Fruit fly (Drosophila melanogaster) whole organism, prepupa: ENCODE measurements around the gene CG7362.

Source experiments
- Blimp-1 ChIP-seq: fragments of 200-800 bp; sonication (Bioruptor generic); optimal IDR thresholded peaks from 3 replicates; lab custom pipeline; 2017; ENCODE audit warnings: missing biosample characterization, missing genetic modification characterization, mild to moderate bottlenecking, moderate library complexity, missing genetic modification reagents
- CG10669 ChIP-seq: fragments of 200-800 bp; sonication (Bioruptor generic); optimal IDR thresholded peaks from 3 replicates; lab custom pipeline; 2018; ENCODE audit warnings: missing biosample characterization, mild to moderate bottlenecking, missing genetic modification characterization, moderate library complexity
- CG11762 ChIP-seq: fragments of 200-800 bp; sonication (Bioruptor generic); optimal IDR thresholded peaks from 3 replicates; lab custom pipeline; 2016; ENCODE audit warnings: missing biosample characterization, missing genetic modification characterization; ENCODE audit not compliant: insufficient read depth
- CG16779 ChIP-seq: fragments of 200-800 bp; sonication (Bioruptor generic); optimal IDR thresholded peaks from 3 replicates; lab custom pipeline; 2017; ENCODE audit warnings: missing biosample characterization, mild to moderate bottlenecking, missing genetic modification characterization
- CG3032 ChIP-seq: fragments of 200-800 bp; optimal IDR thresholded peaks from 2 replicates; lab custom pipeline; 2019; ENCODE audit warnings: missing biosample characterization, mild to moderate bottlenecking, missing genetic modification characterization, moderate library complexity
- CG31627 ChIP-seq: fragments of 200-800 bp; sonication (Bioruptor generic); optimal IDR thresholded peaks from 3 replicates; lab custom pipeline; 2016; ENCODE audit warnings: missing biosample characterization, missing genetic modification characterization
- CG32006 ChIP-seq: fragments of 200-800 bp; sonication (Bioruptor generic); optimal IDR thresholded peaks from 3 replicates; lab custom pipeline; 2017; ENCODE audit warnings: missing biosample characterization, mild to moderate bottlenecking, missing genetic modification characterization
- CG34406 ChIP-seq: fragments of 200-800 bp; sonication (Bioruptor generic); optimal IDR thresholded peaks from 3 replicates; lab custom pipeline; 2016; ENCODE audit warnings: missing biosample characterization, missing genetic modification characterization
- CG3919 ChIP-seq: fragments of 200-800 bp; sonication (Bioruptor generic); optimal IDR thresholded peaks from 3 replicates; lab custom pipeline; 2016; ENCODE audit warnings: missing biosample characterization, missing genetic modification characterization
- CG4318 ChIP-seq: fragments of 200-800 bp; sonication (Bioruptor generic); optimal IDR thresholded peaks from 3 replicates; lab custom pipeline; 2017; ENCODE audit warnings: missing biosample characterization, mild to moderate bottlenecking, missing genetic modification characterization
- CG6163 ChIP-seq: fragments of 200-800 bp; sonication (Bioruptor generic); IDR thresholded peaks from 3 replicates; pipeline ENCODE4 v1.3.6; 2022; ENCODE audit warnings: missing biosample characterization, missing genetic modification characterization
- CG6792 ChIP-seq: fragments of 200-800 bp; sonication (Bioruptor generic); optimal IDR thresholded peaks from 3 replicates; lab custom pipeline; 2016; ENCODE audit warnings: missing biosample characterization, missing genetic modification characterization
- CG6854 ChIP-seq: fragments of 200-800 bp; sonication (Bioruptor generic); optimal IDR thresholded peaks from 2 replicates; lab custom pipeline; 2017; ENCODE audit warnings: missing biosample characterization, mild to moderate bottlenecking, missing genetic modification characterization
- CG7368 ChIP-seq: fragments of 200-800 bp; sonication (Bioruptor generic); optimal IDR thresholded peaks from 3 replicates; lab custom pipeline; 2016; ENCODE audit warnings: missing biosample characterization, missing genetic modification characterization
- CG8119 ChIP-seq: fragments of 200-800 bp; sonication (Bioruptor generic); IDR thresholded peaks from 3 replicates; pipeline ENCODE4 v1.3.6; 2022; ENCODE audit warnings: missing biosample characterization, missing genetic modification characterization
- CG8319 ChIP-seq: fragments of 200-800 bp; sonication (Bioruptor generic); optimal IDR thresholded peaks from 3 replicates; lab custom pipeline; 2016; ENCODE audit warnings: missing biosample characterization, missing genetic modification characterization
- Eip78C ChIP-seq: fragments of 200-800 bp; sonication (Bioruptor generic); peaks from one replicate; lab custom pipeline; 2016; ENCODE audit warnings: missing biosample characterization, missing genetic modification characterization
- Eip93F ChIP-seq: fragments of 200-800 bp; sonication (Bioruptor generic); optimal IDR thresholded peaks from 2 replicates; lab custom pipeline; 2016; ENCODE audit warnings: missing biosample characterization, mild to moderate bottlenecking, missing genetic modification characterization
- Ets21C ChIP-seq: fragments of 200-800 bp; sonication (Bioruptor generic); optimal IDR thresholded peaks from 3 replicates; lab custom pipeline; 2016; ENCODE audit warnings: missing biosample characterization, missing genetic modification characterization
- Ets96B ChIP-seq: fragments of 200-800 bp; optimal IDR thresholded peaks from 2 replicates; lab custom pipeline; 2019; ENCODE audit warnings: missing biosample characterization, mild to moderate bottlenecking, missing genetic modification characterization, moderate library complexity
- Gug ChIP-seq: fragments of 200-800 bp; sonication (Bioruptor generic); IDR thresholded peaks from 2 replicates; pipeline ENCODE4 v1.3.6; 2022; ENCODE audit warnings: missing biosample characterization, missing genetic modification characterization
- Hr39 ChIP-seq: fragments of 200-800 bp; sonication (Bioruptor generic); optimal IDR thresholded peaks from 2 replicates; lab custom pipeline; 2016; ENCODE audit warnings: missing biosample characterization, missing genetic modification characterization
- Hr4 ChIP-seq: fragments of 200-800 bp; sonication (Bioruptor generic); optimal IDR thresholded peaks from 3 replicates; lab custom pipeline; 2016; ENCODE audit warnings: missing biosample characterization, missing genetic modification characterization
- Lpt ChIP-seq: fragments of 200-800 bp; sonication (Bioruptor generic); optimal IDR thresholded peaks from 3 replicates; lab custom pipeline; 2016; ENCODE audit warnings: missing biosample characterization, missing genetic modification characterization
- Met ChIP-seq: fragments of 200-800 bp; sonication (Bioruptor generic); optimal IDR thresholded peaks from 3 replicates; lab custom pipeline; 2016; ENCODE audit warnings: missing biosample characterization, missing genetic modification characterization
- OdsH ChIP-seq: fragments of 200-800 bp; sonication (Bioruptor generic); optimal IDR thresholded peaks from 3 replicates; lab custom pipeline; 2016; ENCODE audit warnings: missing biosample characterization, missing genetic modification characterization
- Smox ChIP-seq: fragments of 200-800 bp; sonication (Bioruptor generic); optimal IDR thresholded peaks from 3 replicates; lab custom pipeline; 2016; ENCODE audit warnings: missing biosample characterization, missing genetic modification characterization
- Sox102F ChIP-seq: fragments of 200-800 bp; sonication (Bioruptor generic); optimal IDR thresholded peaks from 2 replicates; lab custom pipeline; 2016; ENCODE audit warnings: missing biosample characterization, mild to moderate bottlenecking, missing genetic modification characterization
- Sox14 ChIP-seq: fragments of 200-800 bp; sonication (Bioruptor generic); optimal IDR thresholded peaks from 3 replicates; lab custom pipeline; 2016; ENCODE audit warnings: missing biosample characterization, missing genetic modification characterization
- Sox15 ChIP-seq: fragments of 200-800 bp; sonication (Bioruptor generic); optimal IDR thresholded peaks from 3 replicates; lab custom pipeline; 2016; ENCODE audit warnings: missing biosample characterization, missing genetic modification characterization
- achi ChIP-seq: fragments of 200-800 bp; sonication (Bioruptor generic); optimal IDR thresholded peaks from 3 replicates; lab custom pipeline; 2016; ENCODE audit warnings: missing biosample characterization, missing genetic modification characterization
- acj6 ChIP-seq: fragments of 200-800 bp; sonication (Bioruptor generic); optimal IDR thresholded peaks from 3 replicates; lab custom pipeline; 2016; ENCODE audit warnings: missing biosample characterization, missing genetic modification characterization
- cyc ChIP-seq: fragments of 200-800 bp; sonication (Bioruptor generic); optimal IDR thresholded peaks from 3 replicates; lab custom pipeline; 2016; ENCODE audit warnings: missing biosample characterization, missing genetic modification characterization
- dac ChIP-seq: fragments of 200-800 bp; sonication (Bioruptor generic); optimal IDR thresholded peaks from 2 replicates; lab custom pipeline; 2017; ENCODE audit warnings: missing biosample characterization, mild to moderate bottlenecking, missing genetic modification characterization
- dsx ChIP-seq: fragments of 200-800 bp; optimal IDR thresholded peaks from 3 replicates; lab custom pipeline; 2019; ENCODE audit warnings: missing biosample characterization, mild to moderate bottlenecking, missing genetic modification characterization, moderate library complexity; ENCODE audit not compliant: poor library complexity, severe bottlenecking
- esn ChIP-seq: fragments of 200-800 bp; sonication (Bioruptor generic); optimal IDR thresholded peaks from 2 replicates; lab custom pipeline; 2016; ENCODE audit warnings: missing biosample characterization, mild to moderate bottlenecking, missing genetic modification characterization, moderate library complexity
- fd85E ChIP-seq: fragments of 200-800 bp; sonication (Bioruptor generic); optimal IDR thresholded peaks from 3 replicates; lab custom pipeline; 2016; ENCODE audit warnings: missing biosample characterization, missing genetic modification characterization
- fkh ChIP-seq: fragments of 200-800 bp; sonication (Bioruptor generic); optimal IDR thresholded peaks from 3 replicates; lab custom pipeline; 2017; ENCODE audit warnings: missing biosample characterization, mild to moderate bottlenecking, missing genetic modification characterization, moderate library complexity
- lz ChIP-seq: fragments of 200-800 bp; sonication (Bioruptor generic); optimal IDR thresholded peaks from 3 replicates; lab custom pipeline; 2016; ENCODE audit warnings: missing biosample characterization, missing genetic modification characterization
- net ChIP-seq: fragments of 200-800 bp; sonication (Bioruptor generic); optimal IDR thresholded peaks from 3 replicates; lab custom pipeline; 2016; ENCODE audit warnings: missing biosample characterization, missing genetic modification characterization
- pdm3 ChIP-seq: fragments of 200-800 bp; sonication (Bioruptor generic); optimal IDR thresholded peaks from 3 replicates; lab custom pipeline; 2016; ENCODE audit warnings: missing biosample characterization, missing genetic modification characterization
- ss ChIP-seq, 2 experiments: fragments of 200-800 bp; sonication (Bioruptor generic); optimal IDR thresholded peaks; 2 replicates in 1 of 2; 3 replicates in 1 of 2; lab custom pipeline; 2017 to 2018; ENCODE audit warnings: mild to moderate bottlenecking in 2 of 2, missing biosample characterization in 2 of 2, missing genetic modification characterization in 2 of 2, moderate library complexity in 1 of 2
- svp ChIP-seq: fragments of 200-800 bp; sonication (Bioruptor generic); peaks from one replicate; lab custom pipeline; 2016; ENCODE audit warnings: missing biosample characterization, missing genetic modification characterization
- vri ChIP-seq: fragments of 200-800 bp; sonication (Bioruptor generic); optimal IDR thresholded peaks from 3 replicates; lab custom pipeline; 2016; ENCODE audit warnings: missing biosample characterization, mild to moderate bottlenecking, missing genetic modification characterization

The CG7362 gene

DNA sequence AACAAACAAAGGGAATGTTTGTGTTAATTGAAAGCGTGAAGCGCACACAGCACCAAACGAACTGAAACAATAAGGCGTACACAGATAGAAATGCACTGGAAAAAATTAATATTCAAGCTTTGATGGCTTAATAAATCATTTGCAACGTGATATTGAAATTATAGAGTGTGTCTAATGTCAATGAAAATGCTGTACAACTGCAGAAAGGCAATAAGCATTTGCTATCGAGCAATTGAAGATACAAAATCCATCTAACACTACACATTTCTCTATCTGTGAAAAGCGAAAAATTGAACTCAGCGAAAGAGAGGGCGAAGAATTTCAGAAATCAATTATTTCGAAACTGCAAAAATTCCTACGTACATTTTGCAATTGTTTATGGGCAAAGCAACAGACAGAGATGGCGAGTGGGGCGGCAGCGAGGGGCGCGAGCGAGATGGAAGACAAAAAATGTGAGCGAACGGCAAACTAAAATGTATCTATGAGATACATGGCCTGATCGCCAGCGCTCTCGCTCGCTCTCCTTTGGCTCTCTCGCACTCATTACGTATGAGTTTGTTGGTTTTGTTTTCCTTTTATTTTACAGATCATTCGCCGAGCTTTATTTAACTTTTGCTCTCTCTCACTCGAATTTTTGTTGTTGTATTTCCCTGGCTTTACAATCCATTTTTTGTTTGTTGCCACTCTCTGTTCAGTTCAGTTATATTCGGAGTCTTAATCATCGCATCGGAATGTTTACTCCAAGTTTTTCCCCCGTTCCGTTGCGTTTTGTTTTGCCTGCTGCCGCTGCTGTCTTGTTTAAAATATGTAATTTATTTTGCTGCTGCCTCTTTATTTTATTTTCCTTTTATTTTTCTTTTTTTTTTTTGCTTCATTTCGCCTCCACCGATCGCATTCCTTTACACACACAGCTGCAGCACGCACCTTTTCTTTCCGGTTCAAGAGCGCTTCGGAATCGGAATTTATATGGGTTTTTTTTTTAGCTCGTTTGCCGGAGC lies 32.0 kb downstream of the CG7362 start (continued):
- peak; percentile 51 for TF ChIP-seq cyc (GFP tag; lab: Kevin White, UChicago)
- TF ChIP-seq CG31627 (GFP tag; lab: Kevin White, UChicago) = peak; percentile 78
- TF ChIP-seq Ets21C (GFP tag; lab: Kevin White, UChicago) = peak; percentile 53
- TF ChIP-seq dsx (GFP tag; lab: Kevin White, UChicago) = peak; percentile 58
- TF ChIP-seq CG4318 (GFP tag; lab: Kevin White, UChicago) = peak; percentile 57
- TF ChIP-seq Hr39 (GFP tag; lab: Kevin White, UChicago) = peak; percentile 79
- TF ChIP-seq CG34406 (GFP tag; lab: Kevin White, UChicago) = peak; percentile 66
- peak; percentile 68 for TF ChIP-seq CG6163 (GFP tag; lab: Robert Waterston, UW)
- TF ChIP-seq CG10669 (GFP tag; lab: Kevin White, UChicago) = peak; percentile 20
- peak; percentile 52 for TF ChIP-seq dac (GFP tag; lab: Kevin White, UChicago)
- peak; percentile 60 for TF ChIP-seq Smox
- TF ChIP-seq Eip93F = peak; percentile 14
- peak; percentile 26 for TF ChIP-seq CG11762 (GFP tag; lab: Kevin White, UChicago)
- TF ChIP-seq CG8119 = peak; percentile 67
- no peak for TF ChIP-seq CG6854
- no peak for TF ChIP-seq CG16779 (tag; lab: Kevin White, UChicago)
- peak; percentile 50 for TF ChIP-seq Ets96B (tag; lab: Kevin White, UChicago)
- peak; percentile 62 for TF ChIP-seq achi (GFP tag; lab: Kevin White, UChicago)
- TF ChIP-seq Blimp-1 = no peak
- TF ChIP-seq Lpt (GFP tag; lab: Kevin White, UChicago) = peak; percentile 69
- TF ChIP-seq Gug (GFP tag; lab: Robert Waterston, UW) = peak; percentile 53; the same call in 1 of the 2 replicates
- TF ChIP-seq Sox15 (GFP tag; lab: Kevin White, UChicago) = peak; percentile 46
- peak; percentile 74 for TF ChIP-seq lz (GFP tag; lab: Kevin White, UChicago)
- peak; percentile 74 for TF ChIP-seq Met
- peak; percentile 72 for TF ChIP-seq pdm3 (GFP tag; lab: Kevin White, UChicago)
- TF ChIP-seq Sox102F = peak; percentile 61
- peak; percentile 34 for TF ChIP-seq CG3032 (tag; lab: Kevin White, UChicago)
- peak; percentile 37 for TF ChIP-seq CG7368 (GFP tag; lab: Kevin White, UChicago)

DNA sequence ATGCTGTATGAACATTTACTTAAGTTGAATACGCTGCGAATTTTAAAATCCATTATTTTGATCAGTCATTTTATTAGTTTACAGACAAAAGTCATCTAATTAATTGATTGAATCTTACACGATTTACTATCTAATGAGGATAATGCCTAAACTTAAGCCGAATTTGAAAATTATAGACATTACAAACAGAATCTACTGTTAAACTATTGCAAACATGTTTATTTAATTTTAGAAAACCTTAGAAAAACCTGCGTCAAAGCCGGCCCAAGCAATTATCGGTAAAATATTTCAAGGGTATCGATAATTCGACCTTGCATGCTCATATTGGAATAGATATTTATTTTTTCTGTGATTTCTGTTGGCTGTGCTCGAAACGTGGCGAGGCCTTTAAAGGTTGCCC lies 33.4 kb downstream of the CG7362 start:
- TF ChIP-seq Eip78C (GFP tag; lab: Kevin White, UChicago) = peak; percentile 75
- peak; percentile 33 for TF ChIP-seq CG32006 (GFP tag; lab: Kevin White, UChicago)
- no peak for TF ChIP-seq Gug (GFP tag; lab: Robert Waterston, UW)
- TF ChIP-seq esn (GFP tag; lab: Kevin White, UChicago) = no peak
- peak; percentile 16 for TF ChIP-seq fkh (GFP tag; lab: Kevin White, UChicago)
- TF ChIP-seq OdsH = no peak
- peak; percentile 32 for TF ChIP-seq Hr4 (GFP tag; lab: Kevin White, UChicago)

- no peak for TF ChIP-seq ss (GFP tag; optimal IDR thresholded peaks at IDR 0.05; lab: Kevin White, UChicago)
- no peak for TF ChIP-seq cyc (GFP tag; lab: Kevin White, UChicago)
- no peak for TF ChIP-seq CG11762 (GFP tag; lab: Kevin White, UChicago)
- TF ChIP-seq CG3919 (GFP tag; lab: Kevin White, UChicago) = peak; percentile 38
- TF ChIP-seq CG8319 (GFP tag; lab: Kevin White, UChicago) = no peak
- no peak for TF ChIP-seq CG31627 (GFP tag; lab: Kevin White, UChicago)
- no peak for TF ChIP-seq Ets21C (GFP tag; lab: Kevin White, UChicago)
- no peak for TF ChIP-seq CG6854
- peak; percentile 26 for TF ChIP-seq Sox14 (GFP tag; lab: Kevin White, UChicago)
- peak; percentile 53 for TF ChIP-seq net (GFP tag; lab: Kevin White, UChicago)
- peak; percentile 18 for TF ChIP-seq svp (GFP tag; lab: Kevin White, UChicago)
- no peak for TF ChIP-seq CG34406 (GFP tag; lab: Kevin White, UChicago)
- TF ChIP-seq CG8119 = peak; percentile 89
- TF ChIP-seq fd85E (GFP tag; lab: Kevin White, UChicago) = no peak
- TF ChIP-seq dac (GFP tag; lab: Kevin White, UChicago) = peak; percentile 50
- peak; percentile 89 for TF ChIP-seq CG32006 (GFP tag; lab: Kevin White, UChicago)
- no peak for TF ChIP-seq acj6 (GFP tag; lab: Kevin White, UChicago)
- no peak for TF ChIP-seq lz (GFP tag; lab: Kevin White, UChicago)
- TF ChIP-seq Smox = no peak
- TF ChIP-seq CG6163 (GFP tag; lab: Robert Waterston, UW) = peak; percentile 78; the same call in 2 of the 3 replicates
- no peak for TF ChIP-seq Ets96B (tag; lab: Kevin White, UChicago)
- no peak for TF ChIP-seq CG6792 (GFP tag; lab: Kevin White, UChicago)
- no peak for TF ChIP-seq esn (GFP tag; lab: Kevin White, UChicago)
- no peak for TF ChIP-seq vri (GFP tag; lab: Kevin White, UChicago)
- peak; percentile 50 for TF ChIP-seq Lpt (GFP tag; lab: Kevin White, UChicago)
- TF ChIP-seq Blimp-1 = no peak
These were observed 34.1 kb downstream of the CG7362 start for dm6 chr3R:14720130-14720529.
